Worm (Caenorhabditis elegans): Measurements from ENCODE around the gene lron-14.

ce11 chrIV:9536124-9536523 lies 30.3 kb downstream of the lron-14 start:
- no peak for TF ChIP-seq ama-1 (optimal IDR thresholded peaks at IDR 0.05)
- no peak for TF ChIP-seq F13H6.1 (tag; optimal IDR thresholded peaks at IDR 0.05)
- no peak for TF ChIP-seq fkh-6 (tag; optimal IDR thresholded peaks at IDR 0.05)
- TF ChIP-seq ref-2 (tag; optimal IDR thresholded peaks at IDR 0.05) = no peak
- TF ChIP-seq nhr-232 (tag; optimal IDR thresholded peaks at IDR 0.05) = no peak
- TF ChIP-seq elt-2 (tag; optimal IDR thresholded peaks at IDR 0.05) = no peak
- TF ChIP-seq pax-1 (tag; optimal IDR thresholded peaks at IDR 0.05) = no peak
- TF ChIP-seq odd-2 (tag; optimal IDR thresholded peaks at IDR 0.05) = no peak
- TF ChIP-seq nfya-1 (tag; optimal IDR thresholded peaks at IDR 0.05) = no peak
- no peak for TF ChIP-seq ztf-16 (tag; optimal IDR thresholded peaks at IDR 0.05)
- no peak for TF ChIP-seq tbx-2 (tag; optimal IDR thresholded peaks at IDR 0.05)
- TF ChIP-seq C08G9.2 (tag; optimal IDR thresholded peaks at IDR 0.05) = no peak
- TF ChIP-seq hlh-13 (GFP tag; optimal IDR thresholded peaks at IDR 0.05) = no peak
- TF ChIP-seq ceh-45 (GFP tag; IDR thresholded peaks at IDR 0.05) = no peak
